Worm (Caenorhabditis elegans) whole organism, young adult: ENCODE results near the gene dnj-17.

ENCODE experiments used
- B0336.3 ChIP-seq: fragments of 200-800 bp; sonication (Bioruptor generic); IDR thresholded peaks from 2 replicates; pipeline ENCODE4 v1.3.6; 2022; ENCODE audit warnings: missing genetic modification characterization, missing compliant biosample characterization
- Y56A3A.18 ChIP-seq: fragments of 200-800 bp; sonication (Bioruptor generic); IDR thresholded peaks from 2 replicates; pipeline ENCODE4 v1.3.6; 2022; ENCODE audit warnings: missing genetic modification reagents, missing genetic modification characterization, missing compliant biosample characterization
- aptf-3 ChIP-seq: fragments of 200-800 bp; sonication (Bioruptor generic); IDR thresholded peaks from 2 replicates; pipeline ENCODE4 v1.3.6; 2022; ENCODE audit warnings: missing genetic modification characterization, missing compliant biosample characterization
- dox-1 ChIP-seq: fragments of 200-800 bp; sonication (Bioruptor generic); IDR thresholded peaks from 2 replicates; pipeline ENCODE4 v1.3.6; 2022; ENCODE audit warnings: missing genetic modification reagents, missing genetic modification characterization, missing compliant biosample characterization
- dpff-1 ChIP-seq: sonication (generic microtip); optimal IDR thresholded peaks from 2 replicates; lab custom pipeline; 2017; ENCODE audit warnings: mild to moderate bottlenecking, missing genetic modification characterization, missing compliant biosample characterization
- ets-4 ChIP-seq: fragments of 200-800 bp; sonication (Bioruptor generic); optimal IDR thresholded peaks from 2 replicates; lab custom pipeline; 2018; ENCODE audit warnings: mild to moderate bottlenecking, missing genetic modification characterization, missing compliant biosample characterization
- nhr-120 ChIP-seq: fragments of 200-800 bp; sonication (Bioruptor generic); IDR thresholded peaks from 2 replicates; pipeline ENCODE4 v1.3.6; 2022; ENCODE audit warnings: missing genetic modification characterization, missing compliant biosample characterization
- pha-4 ChIP-seq: fragments of 150-350 bp; sonication (generic microtip); optimal IDR thresholded peaks from 2 replicates; lab custom pipeline; 2014; ENCODE audit warnings: missing biosample characterization, missing genetic modification reagents, missing genetic modification characterization
- unc-130 ChIP-seq: sonication (generic microtip); optimal IDR thresholded peaks from 2 replicates; lab custom pipeline; 2016; ENCODE audit warnings: missing genetic modification reagents, missing genetic modification characterization, missing compliant biosample characterization
- ztf-28 ChIP-seq: fragments of 200-800 bp; sonication (Bioruptor generic); IDR thresholded peaks from 2 replicates; pipeline ENCODE4 v1.3.6; 2022; ENCODE audit warnings: missing genetic modification reagents, missing genetic modification characterization, missing compliant biosample characterization

DNA sequence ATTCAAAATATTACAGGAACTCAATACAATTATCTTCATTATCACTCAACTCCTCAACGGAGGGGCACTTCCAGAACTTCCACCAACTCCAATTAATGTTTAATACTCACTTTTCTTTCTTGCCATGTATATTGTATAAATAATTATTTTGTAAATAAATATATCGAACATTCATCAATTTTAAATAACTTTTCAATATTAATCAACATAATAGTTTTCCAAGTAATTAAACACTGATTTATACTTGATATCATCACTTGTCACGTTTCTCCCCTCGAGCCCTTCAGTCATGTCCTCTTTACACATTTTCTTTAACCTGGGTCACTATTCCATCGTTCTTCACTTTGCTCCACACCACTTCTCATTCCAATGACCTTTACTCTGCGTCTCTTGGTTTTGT is 9.8 kb upstream of the dnj-17 start, which contains the start of gene mig-18:
- TF ChIP-seq ets-4 (no peak), dpff-1 (tag; lab: Kevin White, UChicago) (no peak), B0336.3 (GFP tag; lab: Robert Waterston, UW) (no peak), nhr-120 (GFP tag; lab: Robert Waterston, UW) (no peak), aptf-3 (no peak), pha-4 (tag; lab: Kevin White, UChicago) (no peak), unc-130 (GFP tag; lab: Kevin White, UChicago) (no peak), Y56A3A.18 (GFP tag; lab: Robert Waterston, UW) (no peak), ztf-28 (GFP tag; lab: Robert Waterston, UW) (no peak), dox-1 (GFP tag; lab: Robert Waterston, UW) (no peak)
